Worm (Caenorhabditis elegans): ENCODE results near the gene C50B6.9.

DNA sequence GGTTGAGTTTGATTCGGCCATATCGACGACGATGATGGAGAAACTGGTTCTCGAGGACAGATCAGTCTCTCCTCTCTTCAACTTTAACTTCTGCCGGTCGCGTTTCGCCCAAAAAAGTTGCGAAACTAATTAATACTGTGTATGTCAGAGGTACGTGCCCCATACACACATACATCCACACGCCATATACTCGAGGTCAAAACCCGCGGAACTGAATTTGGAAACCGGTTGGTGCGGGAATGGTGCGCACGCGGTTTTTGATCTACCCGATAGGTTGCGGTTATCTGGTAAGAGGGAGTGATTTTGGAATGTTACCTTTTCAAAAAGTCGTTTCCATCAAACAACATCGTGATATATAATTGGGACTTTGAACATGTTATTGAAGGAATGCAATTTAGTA is 44.0 kb downstream of the C50B6.9 start, which contains the start of gene ifbp-1:
- TF ChIP-seq cog-1 (tag; optimal IDR thresholded peaks at IDR 0.05) (no peak), tab-1 (GFP tag; IDR thresholded peaks at IDR 0.05) (no peak), T22C8.4 (GFP tag; IDR thresholded peaks at IDR 0.05) (no peak), ztf-23 (GFP tag; IDR thresholded peaks at IDR 0.05) (no peak), flt-1 (GFP tag; IDR thresholded peaks at IDR 0.05) (no peak), klf-2 (GFP tag; conservative IDR thresholded peaks at IDR 0.05) (no peak), med-1 (GFP tag; optimal IDR thresholded peaks at IDR 0.05; ENCODE audit: insufficient read depth) (no peak)

All from whole organism, midembryonic.